Worm (Caenorhabditis elegans): ENCODE measurements around the gene C42D8.9.

DNA sequence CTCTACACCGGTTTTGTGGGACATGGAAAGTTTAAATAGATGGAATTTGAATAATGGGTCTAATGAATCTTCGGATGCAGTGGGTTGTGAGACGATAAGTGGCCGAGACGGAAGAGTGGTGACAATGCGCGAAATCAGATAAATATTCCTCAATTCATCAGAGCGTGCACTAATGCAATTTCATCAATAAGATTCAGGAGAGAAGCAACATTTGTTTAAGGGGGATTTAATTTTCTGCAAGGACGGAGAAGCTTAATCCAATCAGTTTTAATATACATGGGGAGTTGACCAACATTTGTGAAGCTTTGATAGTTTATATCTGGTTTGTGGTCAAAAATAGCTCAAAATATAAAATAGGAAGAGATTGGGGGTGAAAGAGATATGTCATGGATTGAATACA, 22.6 kb upstream of the C42D8.9 start:
- no peak for TF ChIP-seq zag-1 (tag; optimal IDR thresholded peaks at IDR 0.05)
- no peak for TF ChIP-seq unc-55 (GFP tag; optimal IDR thresholded peaks at IDR 0.05)
